Fruit fly (Drosophila melanogaster) whole organism, embryonic: Measurements from ENCODE around the gene CG32625.

ENCODE experiments used
- Adf1 ChIP-seq: fragments of 200-800 bp; sonication (Bioruptor generic); IDR thresholded peaks from 2 replicates; pipeline ENCODE4 v1.3.6; 2022; ENCODE audit warnings: missing biosample characterization, missing genetic modification characterization
- Aef1 ChIP-seq: fragments of 200-800 bp; sonication (Bioruptor generic); IDR thresholded peaks from 3 replicates; pipeline ENCODE4 v1.3.6; 2022; ENCODE audit warnings: missing biosample characterization, missing genetic modification characterization
- Bdp1 ChIP-seq: fragments of 200-800 bp; sonication (Bioruptor generic); optimal IDR thresholded peaks from 3 replicates; lab custom pipeline; 2016; ENCODE audit warnings: missing biosample characterization, missing genetic modification characterization
- Bteb2 ChIP-seq: fragments of 200-800 bp; sonication (Bioruptor generic); optimal IDR thresholded peaks from 2 replicates; lab custom pipeline; 2016; ENCODE audit warnings: missing biosample characterization, missing genetic modification characterization
- CG10274 ChIP-seq: fragments of 200-800 bp; sonication (Bioruptor generic); optimal IDR thresholded peaks from 3 replicates; lab custom pipeline; 2017; ENCODE audit warnings: missing biosample characterization, mild to moderate bottlenecking, missing genetic modification characterization
- CG10321 ChIP-seq: fragments of 200-800 bp; sonication (Bioruptor generic); IDR thresholded peaks from 2 replicates; pipeline ENCODE4 v1.3.6; 2022; ENCODE audit warnings: missing biosample characterization, missing genetic modification characterization
- CG11723 ChIP-seq: fragments of 200-800 bp; sonication (Bioruptor generic); optimal IDR thresholded peaks from 2 replicates; lab custom pipeline; 2017; ENCODE audit warnings: missing biosample characterization, mild to moderate bottlenecking, missing genetic modification characterization
- CG12104 ChIP-seq: fragments of 200-800 bp; sonication (Bioruptor generic); optimal IDR thresholded peaks from 3 replicates; lab custom pipeline; 2016; ENCODE audit warnings: missing biosample characterization, missing genetic modification characterization
- CG12219 ChIP-seq: fragments of 200-800 bp; sonication (Bioruptor generic); optimal IDR thresholded peaks from 3 replicates; lab custom pipeline; 2018; ENCODE audit warnings: missing biosample characterization, mild to moderate bottlenecking, missing genetic modification characterization
- CG13123 ChIP-seq: fragments of 200-800 bp; sonication (Bioruptor generic); optimal IDR thresholded peaks from 2 replicates; lab custom pipeline; 2016; ENCODE audit warnings: missing biosample characterization, missing genetic modification characterization
- CG13894 ChIP-seq: fragments of 200-800 bp; sonication (Bioruptor generic); optimal IDR thresholded peaks from 3 replicates; lab custom pipeline; 2018; ENCODE audit warnings: missing biosample characterization, mild to moderate bottlenecking, missing genetic modification characterization, moderate library complexity
- CG14860 ChIP-seq: fragments of 200-800 bp; sonication (Bioruptor generic); IDR thresholded peaks from 3 replicates; pipeline ENCODE4 v1.3.6; 2022; ENCODE audit warnings: missing biosample characterization, missing genetic modification characterization; ENCODE audit not compliant: partially characterized antibody
- CG15011 ChIP-seq: fragments of 200-800 bp; sonication (Bioruptor generic); optimal IDR thresholded peaks from 3 replicates; lab custom pipeline; 2018; ENCODE audit warnings: missing biosample characterization, mild to moderate bottlenecking, missing genetic modification characterization
- CG15269 ChIP-seq: fragments of 200-800 bp; sonication (Bioruptor generic); optimal IDR thresholded peaks from 2 replicates; lab custom pipeline; 2018; ENCODE audit warnings: missing biosample characterization, mild to moderate bottlenecking, missing genetic modification characterization, moderate library complexity
- CG1603 ChIP-seq: fragments of 200-800 bp; sonication (Bioruptor generic); optimal IDR thresholded peaks from 2 replicates; lab custom pipeline; 2019; ENCODE audit warnings: missing biosample characterization, mild to moderate bottlenecking, missing genetic modification characterization, moderate library complexity
- CG17912 ChIP-seq: fragments of 200-800 bp; sonication (Bioruptor generic); optimal IDR thresholded peaks from 2 replicates; lab custom pipeline; 2018; ENCODE audit warnings: missing biosample characterization, mild to moderate bottlenecking, missing genetic modification characterization
- CG1832 ChIP-seq: fragments of 200-800 bp; sonication (Bioruptor generic); optimal IDR thresholded peaks from 2 replicates; lab custom pipeline; 2017; ENCODE audit warnings: missing biosample characterization, mild to moderate bottlenecking, missing genetic modification characterization, inconsistent platforms
- CG2678 ChIP-seq: fragments of 200-800 bp; sonication (Bioruptor generic); optimal IDR thresholded peaks from 3 replicates; lab custom pipeline; 2019; ENCODE audit warnings: missing biosample characterization, mild to moderate bottlenecking, missing genetic modification characterization, moderate library complexity
- CG30403 ChIP-seq: fragments of 200-800 bp; sonication (Bioruptor generic); optimal IDR thresholded peaks from 3 replicates; lab custom pipeline; 2016; ENCODE audit warnings: missing biosample characterization, missing genetic modification characterization
- CG31388 ChIP-seq: fragments of 200-800 bp; sonication (Bioruptor generic); optimal IDR thresholded peaks from 2 replicates; lab custom pipeline; 2016; ENCODE audit warnings: missing biosample characterization, missing genetic modification characterization
- CG4707 ChIP-seq: fragments of 200-800 bp; sonication (Bioruptor generic); optimal IDR thresholded peaks from 2 replicates; lab custom pipeline; 2018; ENCODE audit warnings: missing biosample characterization, mild to moderate bottlenecking, missing genetic modification characterization, moderate library complexity
- CG5953 ChIP-seq: fragments of 200-800 bp; sonication (Bioruptor generic); IDR thresholded peaks from 2 replicates; pipeline ENCODE4 v1.3.6; 2022; ENCODE audit warnings: missing biosample characterization, missing genetic modification characterization
- CG6654 ChIP-seq: fragments of 200-800 bp; sonication (Bioruptor generic); optimal IDR thresholded peaks from 2 replicates; lab custom pipeline; 2017; ENCODE audit warnings: missing biosample characterization, mild to moderate bottlenecking, missing genetic modification characterization
- CG6791 ChIP-seq: fragments of 200-800 bp; sonication (Bioruptor generic); IDR thresholded peaks from 3 replicates; pipeline ENCODE4 v1.3.6; 2022; ENCODE audit warnings: missing biosample characterization, missing genetic modification characterization; ENCODE audit not compliant: partially characterized antibody
- CG7745 ChIP-seq: fragments of 200-800 bp; sonication (Bioruptor generic); optimal IDR thresholded peaks from 2 replicates; lab custom pipeline; 2018; ENCODE audit warnings: missing biosample characterization, mild to moderate bottlenecking, missing genetic modification characterization, moderate library complexity
- CG9727 ChIP-seq: fragments of 200-800 bp; sonication (Bioruptor generic); optimal IDR thresholded peaks from 3 replicates; lab custom pipeline; 2017; ENCODE audit warnings: missing biosample characterization, mild to moderate bottlenecking, missing genetic modification characterization
- Dip3 ChIP-seq: fragments of 200-800 bp; sonication (Bioruptor generic); optimal IDR thresholded peaks from 3 replicates; lab custom pipeline; 2016; ENCODE audit warnings: missing biosample characterization, missing genetic modification characterization
- Hey ChIP-seq: fragments of 200-800 bp; sonication (Bioruptor generic); optimal IDR thresholded peaks from 3 replicates; lab custom pipeline; 2018; ENCODE audit warnings: missing biosample characterization, mild to moderate bottlenecking, missing genetic modification characterization
- Mes4 ChIP-seq: fragments of 200-800 bp; sonication (Bioruptor generic); optimal IDR thresholded peaks from 2 replicates; lab custom pipeline; 2016; ENCODE audit warnings: missing biosample characterization, missing genetic modification characterization
- Ravus ChIP-seq: fragments of 200-800 bp; sonication (Bioruptor generic); IDR thresholded peaks from 2 replicates; pipeline ENCODE4 v1.3.6; 2022; ENCODE audit warnings: missing biosample characterization, missing genetic modification characterization
- YL-1 ChIP-seq: fragments of 200-800 bp; sonication (Bioruptor generic); optimal IDR thresholded peaks from 3 replicates; lab custom pipeline; 2017; ENCODE audit warnings: missing biosample characterization, mild to moderate bottlenecking, missing genetic modification characterization
- ab ChIP-seq: fragments of 200-800 bp; sonication (Bioruptor generic); optimal IDR thresholded peaks from 2 replicates; lab custom pipeline; 2016; ENCODE audit warnings: missing biosample characterization, missing genetic modification characterization
- chm ChIP-seq: fragments of 200-800 bp; sonication (Bioruptor generic); IDR thresholded peaks from 2 replicates; pipeline ENCODE4 v1.3.6; 2022; ENCODE audit warnings: missing biosample characterization, missing genetic modification characterization
- esg ChIP-seq: fragments of 200-800 bp; sonication (Bioruptor generic); conservative IDR thresholded peaks from 2 replicates; pipeline ENCODE4 v1.3.6; 2022; ENCODE audit warnings: missing biosample characterization, missing genetic modification characterization
- fd96Cb ChIP-seq: fragments of 200-800 bp; sonication (Bioruptor generic); optimal IDR thresholded peaks from 2 replicates; lab custom pipeline; 2018; ENCODE audit warnings: missing biosample characterization, mild to moderate bottlenecking, missing genetic modification characterization, moderate library complexity
- gfzf ChIP-seq: fragments of 200-800 bp; sonication (Bioruptor generic); optimal IDR thresholded peaks from 2 replicates; lab custom pipeline; 2016; ENCODE audit warnings: missing biosample characterization, mild to moderate bottlenecking, missing genetic modification characterization, moderate library complexity
- pb ChIP-seq: fragments of 200-800 bp; sonication (Bioruptor generic); optimal IDR thresholded peaks from 3 replicates; lab custom pipeline; 2016; ENCODE audit warnings: missing biosample characterization, missing genetic modification characterization
- phol ChIP-seq: fragments of 200-800 bp; sonication (Bioruptor generic); optimal IDR thresholded peaks from 3 replicates; lab custom pipeline; 2018; ENCODE audit warnings: missing biosample characterization, mild to moderate bottlenecking, missing genetic modification characterization, moderate library complexity
- sc ChIP-seq, 3 experiments: fragments of >200 bp in 2 of 3; fragments of 200-800 bp in 1 of 3; sonication (Bioruptor generic) in 1 of 3; optimal IDR thresholded peaks; 2 replicates in 2 of 3; 3 replicates in 1 of 3; lab custom pipeline; 2017; ENCODE audit warnings: mild to moderate bottlenecking in 1 of 3, missing biosample characterization in 1 of 3, missing genetic modification characterization in 1 of 3, missing genetic modification reagents in 1 of 3
- seq ChIP-seq: fragments of 200-800 bp; sonication (Bioruptor generic); IDR thresholded peaks from 2 replicates; pipeline ENCODE4 v1.3.6; 2022; ENCODE audit warnings: missing biosample characterization, missing genetic modification characterization
- stc ChIP-seq: fragments of 200-800 bp; sonication (Bioruptor generic); IDR thresholded peaks from 2 replicates; pipeline ENCODE4 v1.3.6; 2022; ENCODE audit warnings: missing biosample characterization, missing genetic modification characterization
- vnd ChIP-seq: fragments of 200-800 bp; sonication (Bioruptor generic); IDR thresholded peaks from 3 replicates; pipeline ENCODE4 v1.3.6; 2022; ENCODE audit warnings: missing biosample characterization, missing genetic modification characterization; ENCODE audit not compliant: partially characterized antibody
- zen2 ChIP-seq: fragments of 200-800 bp; sonication (Bioruptor generic); IDR thresholded peaks from 3 replicates; pipeline ENCODE4 v1.3.6; 2022; ENCODE audit warnings: missing biosample characterization, missing genetic modification characterization; ENCODE audit not compliant: partially characterized antibody

The CG32625 gene

DNA sequence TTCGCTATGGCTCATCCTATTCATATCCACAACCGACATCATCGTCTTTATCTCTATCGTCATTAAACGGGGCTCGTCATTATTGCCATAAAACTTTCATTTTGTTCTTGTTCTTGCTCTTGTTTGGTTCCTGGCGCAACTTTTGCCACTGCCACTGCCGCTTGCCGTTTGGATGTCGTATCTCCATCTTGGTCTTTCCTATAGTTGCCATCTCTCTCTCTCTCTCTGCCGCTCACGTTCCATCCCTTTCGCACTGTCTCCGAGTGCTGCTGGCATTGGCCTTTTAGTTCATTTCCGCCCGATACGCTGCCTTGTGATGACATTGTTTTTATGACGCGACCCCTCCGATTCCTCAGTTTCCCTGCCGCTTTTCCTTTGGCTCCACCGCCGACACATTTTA lies 35.8 kb upstream of the CG32625 start:
- no peak for TF ChIP-seq Mes4 (GFP tag; lab: Kevin White, UChicago)
- TF ChIP-seq CG15269: no peak
- peak; percentile 14 for TF ChIP-seq phol (tag; lab: Kevin White, UChicago)
- no peak for TF ChIP-seq Adf1 (GFP tag; lab: Robert Waterston, UW)
- TF ChIP-seq CG7745 (tag; lab: Kevin White, UChicago): no peak
- TF ChIP-seq gfzf (GFP tag; lab: Kevin White, UChicago): no peak
- no peak for TF ChIP-seq CG30403 (GFP tag; lab: Kevin White, UChicago)
- TF ChIP-seq CG14860 (GFP tag; lab: Robert Waterston, UW): no peak
- no peak for TF ChIP-seq Bdp1
- no peak for TF ChIP-seq CG1603 (tag; lab: Kevin White, UChicago)
- TF ChIP-seq CG10274 (GFP tag; lab: Kevin White, UChicago): no peak
- peak; percentile 59 for TF ChIP-seq CG1832 (GFP tag; lab: Kevin White, UChicago)
- no peak for TF ChIP-seq CG17912 (GFP tag; lab: Kevin White, UChicago)
- no peak for TF ChIP-seq seq (GFP tag; lab: Robert Waterston, UW)
- no peak for TF ChIP-seq ab (GFP tag; lab: Kevin White, UChicago)
- no peak for TF ChIP-seq CG13123 (GFP tag; lab: Kevin White, UChicago)
- no peak for TF ChIP-seq CG12219 (GFP tag; lab: Kevin White, UChicago)
- TF ChIP-seq vnd: no peak
- no peak for TF ChIP-seq sc (optimal IDR thresholded peaks at IDR 0.05; lab: Kevin White, UChicago)
- TF ChIP-seq sc (GFP tag; optimal IDR thresholded peaks at IDR 0.05; lab: Kevin White, UChicago): no peak
- no peak for TF ChIP-seq YL-1
- peak; percentile 79 for TF ChIP-seq CG13894 (tag; lab: Kevin White, UChicago)
- no peak for TF ChIP-seq CG11723 (GFP tag; lab: Kevin White, UChicago)
- no peak for TF ChIP-seq fd96Cb (tag; lab: Kevin White, UChicago)
- TF ChIP-seq CG6654 (GFP tag; lab: Kevin White, UChicago): no peak
- TF ChIP-seq Bteb2 (GFP tag; lab: Kevin White, UChicago): no peak
- peak; percentile 50 for TF ChIP-seq CG10321 (GFP tag; lab: Robert Waterston, UW)
- no peak for TF ChIP-seq chm
- no peak for TF ChIP-seq CG9727 (GFP tag; lab: Kevin White, UChicago)
- 0 out of 3 replicates have a peak, but pooled peaks have one; percentile 40 for TF ChIP-seq CG6791 (GFP tag; lab: Robert Waterston, UW)
- TF ChIP-seq, all 482 proteins: peak for 5

DNA sequence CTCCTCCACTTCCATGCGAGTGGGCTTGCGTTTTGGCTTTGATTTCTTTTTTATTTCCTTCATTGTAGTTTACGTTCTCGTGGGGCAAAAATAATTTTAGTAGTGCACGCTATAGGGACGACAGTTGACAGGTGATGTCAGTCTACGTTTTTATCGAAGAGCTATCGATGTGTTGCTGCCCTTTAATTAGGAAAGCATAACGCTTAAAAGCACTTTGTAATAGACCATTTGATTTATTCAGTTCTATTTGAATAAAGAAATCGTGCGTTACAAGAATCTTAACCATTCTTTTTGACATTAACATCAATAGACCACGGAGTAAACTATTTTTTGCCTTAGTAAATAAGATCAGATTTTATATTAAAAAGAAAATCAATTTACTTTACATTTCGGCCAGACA lies 34.4 kb upstream of the CG32625 start, which contains the start of gene CG10993:
Gene CG10993, minus strand, starts transcription at position 101 of the 400 bp plus-strand sequence.
- TF ChIP-seq CG4707 (GFP tag; lab: Kevin White, UChicago): no peak
- no peak for TF ChIP-seq CG12104 (GFP tag; lab: Kevin White, UChicago)
- no peak for TF ChIP-seq esg (GFP tag; lab: Robert Waterston, UW)
- TF ChIP-seq CG5953 (GFP tag; lab: Robert Waterston, UW): no peak
- no peak for TF ChIP-seq Hey (tag; lab: Kevin White, UChicago)
- TF ChIP-seq CG15011 (GFP tag; lab: Kevin White, UChicago): no peak
- no peak for TF ChIP-seq Aef1
- TF ChIP-seq zen2 (GFP tag; lab: Robert Waterston, UW): no peak
- no peak for TF ChIP-seq CG2678 (tag; lab: Kevin White, UChicago)
- TF ChIP-seq pb (GFP tag; lab: Kevin White, UChicago): no peak
- no peak for TF ChIP-seq Dip3 (GFP tag; lab: Kevin White, UChicago)
- TF ChIP-seq stc (GFP tag; lab: Robert Waterston, UW): no peak
- no peak for TF ChIP-seq CG31388 (GFP tag; lab: Kevin White, UChicago)
- no peak for TF ChIP-seq Ravus (GFP tag; lab: Robert Waterston, UW)
